Worm (Caenorhabditis elegans): ENCODE results near the gene lin-31.

DNA sequence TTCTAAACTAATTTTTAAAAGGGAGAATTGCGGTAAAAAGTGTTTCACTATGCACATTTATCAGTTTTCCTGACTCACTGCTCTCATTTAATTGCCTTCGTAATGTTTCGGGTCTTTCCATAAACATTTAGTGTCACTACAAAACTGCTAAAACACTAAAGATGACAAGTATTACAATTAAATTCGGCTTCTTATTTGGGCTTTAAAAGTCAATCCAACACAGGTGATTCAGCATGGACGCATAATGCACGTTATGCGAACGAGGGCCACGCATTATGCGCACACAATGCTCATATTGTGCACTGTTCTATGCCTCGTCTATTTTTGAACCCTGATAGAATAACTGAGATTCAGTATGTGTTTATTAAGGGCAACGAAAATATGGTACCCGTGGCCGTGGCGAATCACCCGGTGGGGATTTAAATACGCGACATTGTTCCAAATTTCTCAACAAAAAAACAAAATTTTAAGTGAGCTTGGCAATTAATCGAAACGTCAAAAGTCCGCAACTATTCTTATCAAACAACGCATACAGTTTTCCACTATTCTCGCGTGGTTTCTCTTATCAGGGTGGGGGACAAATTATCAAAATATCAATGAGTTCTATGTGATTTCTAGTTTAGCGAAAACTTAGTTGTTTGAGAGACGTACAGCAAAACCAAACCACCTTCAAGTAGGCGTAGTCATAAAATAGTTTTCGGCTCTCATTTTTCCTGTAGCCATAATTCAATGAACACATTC lies 7.4 kb downstream of the lin-31 start, which contains the start of gene Y14H12A.2:
- TF ChIP-seq zag-1 (tag; optimal IDR thresholded peaks at IDR 0.05) (no peak), rnt-1 (tag; optimal IDR thresholded peaks at IDR 0.05) (no peak), aly-2 (tag; optimal IDR thresholded peaks at IDR 0.05) (no peak), pqm-1 (tag; optimal IDR thresholded peaks at IDR 0.05) (no peak), mep-1 (tag; optimal IDR thresholded peaks at IDR 0.05) (no peak), snpc-4 (tag; optimal IDR thresholded peaks at IDR 0.05) (no peak), fkh-10 (GFP tag; optimal IDR thresholded peaks at IDR 0.05) (no peak), ama-1 (optimal IDR thresholded peaks at IDR 0.05) (no peak), nhr-77 (tag; optimal IDR thresholded peaks at IDR 0.05) (no peak), nhr-76 (tag; optimal IDR thresholded peaks at IDR 0.05) (no peak), Y116A8C.19 (tag; optimal IDR thresholded peaks at IDR 0.05; ENCODE audit: borderline replicate concordance) (no peak), egl-27 (tag; optimal IDR thresholded peaks at IDR 0.05) (no peak), lin-35 (GFP tag; optimal IDR thresholded peaks at IDR 0.05) (no peak), elt-2 (tag; optimal IDR thresholded peaks at IDR 0.05) (peak; percentile 88)

Measured in whole organism, L1 larva.